Worm (Caenorhabditis elegans) whole organism, L3 larva: ENCODE results near the gene F40F11.3.

Experiments used
- R02D3.7 ChIP-seq: fragments of 150-350 bp; optimal IDR thresholded peaks from 2 replicates; lab custom pipeline; 2014; ENCODE audit warnings: missing biosample characterization, missing genetic modification characterization
- ZK546.5 ChIP-seq: sonication (generic microtip); optimal IDR thresholded peaks from 2 replicates; lab custom pipeline; 2017; ENCODE audit warnings: missing biosample characterization, missing genetic modification characterization
- aly-2 ChIP-seq: fragments of 150-350 bp; optimal IDR thresholded peaks from 2 replicates; lab custom pipeline; 2014; ENCODE audit warnings: missing biosample characterization, missing genetic modification characterization
- ama-1 ChIP-seq: fragments of 150-350 bp; optimal IDR thresholded peaks from 2 replicates; lab custom pipeline; 2018
- ceh-16 ChIP-seq: sonication (generic microtip); optimal IDR thresholded peaks from 2 replicates; lab custom pipeline; 2017; ENCODE audit warnings: missing biosample characterization, missing genetic modification characterization
- ceh-28 ChIP-seq: fragments of 150-350 bp; optimal IDR thresholded peaks from 2 replicates; lab custom pipeline; 2014; ENCODE audit warnings: missing biosample characterization, missing genetic modification reagents, missing genetic modification characterization
- ceh-82 ChIP-seq: fragments of 150-350 bp; optimal IDR thresholded peaks from 2 replicates; lab custom pipeline; 2014; ENCODE audit warnings: missing biosample characterization, missing genetic modification characterization
- ceh-9 ChIP-seq: sonication (generic microtip); optimal IDR thresholded peaks from 2 replicates; lab custom pipeline; 2018; ENCODE audit warnings: missing biosample characterization, missing genetic modification characterization
- daf-12 ChIP-seq: fragments of 150-350 bp; optimal IDR thresholded peaks from 2 replicates; lab custom pipeline; 2014; ENCODE audit warnings: missing biosample characterization, missing genetic modification reagents, missing genetic modification characterization
- egl-27 ChIP-seq: sonication (generic microtip); optimal IDR thresholded peaks from 4 replicates; lab custom pipeline; 2017; ENCODE audit warnings: missing biosample characterization, missing genetic modification reagents, missing genetic modification characterization
- egl-5 ChIP-seq: fragments of 150-350 bp; optimal IDR thresholded peaks from 2 replicates; lab custom pipeline; 2017; ENCODE audit warnings: missing biosample characterization, missing genetic modification reagents, missing genetic modification characterization, inconsistent platforms
- elt-1 ChIP-seq: fragments of 150-350 bp; optimal IDR thresholded peaks from 2 replicates; lab custom pipeline; 2014; ENCODE audit warnings: missing biosample characterization, missing genetic modification characterization
- elt-2 ChIP-seq: sonication (generic microtip); optimal IDR thresholded peaks from 2 replicates; lab custom pipeline; 2016; ENCODE audit warnings: missing genetic modification reagents, mild to moderate bottlenecking, missing genetic modification characterization, missing compliant biosample characterization
- elt-3 ChIP-seq, 3 experiments: fragments of 150-350 bp in 1 of 3; sonication (generic microtip) in 2 of 3; optimal IDR thresholded peaks; 2 replicates in 2 of 3; 4 replicates in 1 of 3; lab custom pipeline; 2014 to 2017; ENCODE audit warnings: missing biosample characterization in 3 of 3, missing genetic modification characterization in 3 of 3
- eor-1 ChIP-seq, 2 experiments: fragments of 150-350 bp; optimal IDR thresholded peaks; 2 replicates each; lab custom pipeline; 2014 to 2018; ENCODE audit warnings: missing biosample characterization in 2 of 2, missing genetic modification characterization in 2 of 2
- fkh-10 ChIP-seq: sonication (generic microtip); optimal IDR thresholded peaks from 2 replicates; lab custom pipeline; 2017; ENCODE audit warnings: missing biosample characterization, missing genetic modification reagents, missing genetic modification characterization
- fkh-2 ChIP-seq: fragments of 150-350 bp; optimal IDR thresholded peaks from 2 replicates; lab custom pipeline; 2014; ENCODE audit warnings: missing biosample characterization, missing genetic modification reagents, missing genetic modification characterization
- fos-1 ChIP-seq: fragments of 150-350 bp; optimal IDR thresholded peaks from 2 replicates; lab custom pipeline; 2014; ENCODE audit warnings: missing biosample characterization, missing genetic modification characterization
- hmg-11 ChIP-seq: sonication (generic microtip); optimal IDR thresholded peaks from 2 replicates; lab custom pipeline; 2016; ENCODE audit warnings: missing genetic modification characterization, missing compliant biosample characterization
- jun-1 ChIP-seq: fragments of 150-350 bp; optimal IDR thresholded peaks from 2 replicates; lab custom pipeline; 2014; ENCODE audit warnings: missing biosample characterization, missing genetic modification reagents, missing genetic modification characterization
- lin-15B ChIP-seq: fragments of 150-350 bp; optimal IDR thresholded peaks from 2 replicates; lab custom pipeline; 2014; ENCODE audit warnings: missing biosample characterization, missing genetic modification characterization
- lin-39 ChIP-seq: fragments of 150-350 bp; optimal IDR thresholded peaks from 2 replicates; lab custom pipeline; 2018; ENCODE audit warnings: missing biosample characterization, missing genetic modification reagents, missing genetic modification characterization
- lsy-12 ChIP-seq: sonication (generic microtip); optimal IDR thresholded peaks from 2 replicates; lab custom pipeline; 2016; ENCODE audit warnings: mild to moderate bottlenecking, missing genetic modification characterization, missing compliant biosample characterization
- mdl-1 ChIP-seq: fragments of 150-350 bp; optimal IDR thresholded peaks from 2 replicates; lab custom pipeline; 2014; ENCODE audit warnings: missing biosample characterization, missing genetic modification characterization
- mml-1 ChIP-seq: fragments of 150-350 bp; sonication (generic microtip); optimal IDR thresholded peaks from 3 replicates; lab custom pipeline; 2014; ENCODE audit warnings: missing biosample characterization, missing genetic modification characterization
- nfya-1 ChIP-seq: sonication (generic microtip); optimal IDR thresholded peaks from 2 replicates; lab custom pipeline; 2017; ENCODE audit warnings: missing genetic modification characterization, mild to moderate bottlenecking, missing compliant biosample characterization, antibody characterized with exemption, moderate library complexity; ENCODE audit not compliant: insufficient read depth
- nhr-11 ChIP-seq: fragments of 150-350 bp; optimal IDR thresholded peaks from 2 replicates; lab custom pipeline; 2014; ENCODE audit warnings: missing biosample characterization, missing genetic modification characterization
- nhr-12 ChIP-seq: fragments of 150-350 bp; optimal IDR thresholded peaks from 2 replicates; lab custom pipeline; 2014; ENCODE audit warnings: missing biosample characterization, missing genetic modification characterization
- nhr-23 ChIP-seq: fragments of 150-350 bp; optimal IDR thresholded peaks from 2 replicates; lab custom pipeline; 2014; ENCODE audit warnings: missing biosample characterization, missing genetic modification reagents, missing genetic modification characterization
- nhr-237 ChIP-seq: fragments of 150-350 bp; optimal IDR thresholded peaks from 2 replicates; lab custom pipeline; 2014; ENCODE audit warnings: missing biosample characterization, missing genetic modification characterization
- nhr-25 ChIP-seq: sonication (generic microtip); optimal IDR thresholded peaks from 2 replicates; lab custom pipeline; 2017; ENCODE audit warnings: missing biosample characterization, missing genetic modification characterization
- nhr-28 ChIP-seq: fragments of 150-350 bp; optimal IDR thresholded peaks from 2 replicates; lab custom pipeline; 2014; ENCODE audit warnings: missing biosample characterization, missing genetic modification characterization
- nhr-43 ChIP-seq: sonication (generic microtip); optimal IDR thresholded peaks from 2 replicates; lab custom pipeline; 2016; ENCODE audit warnings: mild to moderate bottlenecking, missing genetic modification characterization, missing compliant biosample characterization; ENCODE audit not compliant: poor library complexity, severe bottlenecking
- nhr-67 ChIP-seq: fragments of 150-350 bp; optimal IDR thresholded peaks from 2 replicates; lab custom pipeline; 2014; ENCODE audit warnings: missing biosample characterization, missing genetic modification characterization
- nhr-76 ChIP-seq: fragments of 150-350 bp; sonication (generic microtip); optimal IDR thresholded peaks from 5 replicates; lab custom pipeline; 2014; ENCODE audit warnings: missing biosample characterization, missing genetic modification characterization
- nhr-77 ChIP-seq: fragments of 150-350 bp; optimal IDR thresholded peaks from 2 replicates; lab custom pipeline; 2014; ENCODE audit warnings: missing biosample characterization, missing genetic modification characterization
- pha-4 ChIP-seq: fragments of 150-350 bp; optimal IDR thresholded peaks from 2 replicates; lab custom pipeline; 2014; ENCODE audit warnings: missing biosample characterization, missing genetic modification reagents, missing genetic modification characterization
- pqm-1 ChIP-seq: fragments of 150-350 bp; optimal IDR thresholded peaks from 2 replicates; lab custom pipeline; 2017; ENCODE audit warnings: missing biosample characterization, missing genetic modification characterization, inconsistent platforms
- sea-2 ChIP-seq: fragments of 150-350 bp; sonication (generic microtip); optimal IDR thresholded peaks from 4 replicates; lab custom pipeline; 2014; ENCODE audit warnings: missing biosample characterization, missing genetic modification reagents, missing genetic modification characterization
- skn-1 ChIP-seq: fragments of 150-350 bp; optimal IDR thresholded peaks from 2 replicates; lab custom pipeline; 2014; ENCODE audit warnings: missing biosample characterization, missing genetic modification characterization
- snpc-4 ChIP-seq: fragments of 150-350 bp; optimal IDR thresholded peaks from 2 replicates; lab custom pipeline; 2014; ENCODE audit warnings: missing biosample characterization, missing genetic modification characterization
- tbx-2 ChIP-seq: sonication (generic microtip); optimal IDR thresholded peaks from 2 replicates; lab custom pipeline; 2016; ENCODE audit warnings: mild to moderate bottlenecking, missing genetic modification characterization, missing compliant biosample characterization
- unc-39 ChIP-seq: sonication (generic microtip); optimal IDR thresholded peaks from 4 replicates; lab custom pipeline; 2017; ENCODE audit warnings: missing biosample characterization, missing genetic modification characterization
- unc-62 ChIP-seq: fragments of 150-350 bp; sonication (generic microtip); optimal IDR thresholded peaks from 4 replicates; lab custom pipeline; 2014; ENCODE audit warnings: missing biosample characterization, missing genetic modification reagents, missing genetic modification characterization
- zag-1 ChIP-seq: fragments of 150-350 bp; optimal IDR thresholded peaks from 2 replicates; lab custom pipeline; 2014; ENCODE audit warnings: missing biosample characterization, missing genetic modification characterization
- ztf-11 ChIP-seq: fragments of 150-350 bp; optimal IDR thresholded peaks from 2 replicates; lab custom pipeline; 2014; ENCODE audit warnings: missing biosample characterization, missing genetic modification characterization
- ztf-4 ChIP-seq: fragments of 150-350 bp; optimal IDR thresholded peaks from 2 replicates; lab custom pipeline; 2014; ENCODE audit warnings: missing biosample characterization, missing genetic modification characterization

The F40F11.3 gene

DNA sequence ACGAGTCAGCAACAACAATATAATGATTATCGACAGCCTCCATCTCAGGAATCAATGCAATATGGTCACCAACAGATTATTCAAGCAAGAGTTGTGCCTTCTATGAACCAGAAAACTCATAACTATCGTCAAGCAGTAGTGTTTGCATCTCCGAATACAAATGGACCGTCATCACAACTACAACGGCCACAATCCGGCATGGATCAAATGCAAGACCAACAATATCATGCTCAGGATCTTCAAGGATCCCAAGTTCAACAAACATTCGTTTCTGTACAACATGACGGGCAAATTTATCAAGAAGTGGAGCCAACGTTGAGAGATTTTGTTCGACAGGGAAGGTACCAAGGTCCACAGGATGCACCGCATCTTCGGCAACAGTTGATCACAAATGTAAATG lies 3.3 kb upstream of the F40F11.3 start:
- no peak for TF ChIP-seq lin-15B (tag; lab: Kevin White, UChicago)
- TF ChIP-seq elt-1 (tag; lab: Kevin White, UChicago), result no peak
- TF ChIP-seq lin-39 (tag; lab: Kevin White, UChicago), result no peak
- no peak for TF ChIP-seq tbx-2
- TF ChIP-seq unc-39 (tag; lab: Kevin White, UChicago), result no peak
- no peak for TF ChIP-seq nhr-25
- no peak for TF ChIP-seq zag-1
- no peak for TF ChIP-seq nhr-77
- TF ChIP-seq ceh-16, result no peak
- TF ChIP-seq nhr-76 (tag; lab: Kevin White, UChicago), result no peak
- no peak for TF ChIP-seq snpc-4 (tag; lab: Kevin White, UChicago)
- TF ChIP-seq, all 47 proteins: peak for 0

DNA sequence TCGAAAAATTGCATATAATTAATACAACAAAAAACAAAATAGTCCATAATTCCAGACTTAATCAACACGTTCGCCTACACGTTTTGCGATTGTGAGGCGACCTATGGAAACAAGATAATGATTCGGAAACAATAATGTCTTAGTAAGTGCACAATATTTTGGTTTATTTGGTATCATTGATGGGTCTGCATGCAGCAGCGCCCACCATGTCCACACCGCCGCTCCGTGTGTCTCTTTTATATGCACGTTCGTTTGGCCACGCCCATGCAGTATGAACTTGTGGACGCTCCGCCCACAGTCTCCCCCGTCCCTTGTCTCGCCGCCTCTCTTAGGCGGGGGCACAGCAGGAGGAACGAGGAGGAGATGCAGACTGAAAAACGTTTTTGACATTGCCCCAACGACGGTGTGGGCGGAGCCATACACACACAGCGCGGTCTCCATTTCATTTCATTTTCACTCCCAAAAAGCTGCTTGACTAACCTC lies 429 bp upstream of the F40F11.3 start, which contains the start of gene mig-38:
TSS of gene mig-38 (plus strand) at position 54 of the 483 bp plus-strand sequence.
- TF ChIP-seq nhr-43 (tag; lab: Kevin White, UChicago) (peak; percentile 69), elt-2 (tag; lab: Kevin White, UChicago) (peak; percentile 56), ceh-82 (tag; lab: Kevin White, UChicago) (no peak), R02D3.7 (tag; lab: Kevin White, UChicago) (no peak), ztf-4 (peak; percentile 27), jun-1 (tag; lab: Kevin White, UChicago) (peak; percentile 17), unc-39 (tag; lab: Kevin White, UChicago) (no peak), nhr-76 (tag; lab: Kevin White, UChicago) (no peak), ceh-16 (no peak), nhr-25 (peak; percentile 57), skn-1 (tag; lab: Kevin White, UChicago) (no peak), fkh-10 (GFP tag; lab: Kevin White, UChicago) (no peak), fos-1 (no peak), lin-39 (tag; lab: Kevin White, UChicago) (peak; percentile 54), nhr-23 (tag; lab: Kevin White, UChicago) (no peak), sea-2 (GFP tag; lab: Kevin White, UChicago) (no peak), ceh-9 (tag; lab: Kevin White, UChicago) (no peak), ztf-11 (tag; lab: Kevin White, UChicago) (no peak), elt-3 (tag; optimal IDR thresholded peaks at IDR 0.05; lab: Kevin White, UChicago) (no peak), ceh-28 (no peak), pha-4 (no peak), egl-5 (peak; percentile 24), nhr-28 (tag; lab: Kevin White, UChicago) (no peak), eor-1 (tag; optimal IDR thresholded peaks at IDR 0.05; lab: Kevin White, UChicago) (no peak), nhr-77 (no peak), mml-1 (tag; lab: Kevin White, UChicago) (no peak), pqm-1 (tag; lab: Kevin White, UChicago) (peak; percentile 32), snpc-4 (tag; lab: Kevin White, UChicago) (peak; percentile 14), nhr-237 (tag; lab: Kevin White, UChicago) (no peak), ama-1 (lab: Kevin White, UChicago) (peak; percentile 96), elt-1 (tag; lab: Kevin White, UChicago) (no peak), ZK546.5 (tag; lab: Kevin White, UChicago) (no peak), tbx-2 (no peak), fkh-2 (no peak), zag-1 (no peak), nhr-11 (no peak), daf-12 (tag; lab: Kevin White, UChicago) (no peak), lsy-12 (tag; lab: Kevin White, UChicago) (peak; percentile 50), mdl-1 (tag; lab: Kevin White, UChicago) (no peak), egl-27 (tag; lab: Kevin White, UChicago) (no peak), nhr-67 (no peak), hmg-11 (tag; lab: Kevin White, UChicago) (peak; percentile 66), unc-62 (GFP tag; lab: Kevin White, UChicago) (no peak), nhr-12 (no peak), lin-15B (tag; lab: Kevin White, UChicago) (peak; percentile 39), aly-2 (tag; lab: Kevin White, UChicago) (no peak), nfya-1 (tag; lab: Kevin White, UChicago) (peak; percentile 81)
